Fruit fly (Drosophila melanogaster) S2 (cell line): ENCODE data around the gene CG43350.

Experiments
- CG8478 ChIP-seq: fragments of >200 bp; optimal IDR thresholded peaks from 2 replicates; lab custom pipeline; 2018
- CTCF ChIP-seq, 2 experiments: fragments of >200 bp; optimal IDR thresholded peaks; 2 replicates each; lab custom pipeline; 2018

CG43350 gene

DNA sequence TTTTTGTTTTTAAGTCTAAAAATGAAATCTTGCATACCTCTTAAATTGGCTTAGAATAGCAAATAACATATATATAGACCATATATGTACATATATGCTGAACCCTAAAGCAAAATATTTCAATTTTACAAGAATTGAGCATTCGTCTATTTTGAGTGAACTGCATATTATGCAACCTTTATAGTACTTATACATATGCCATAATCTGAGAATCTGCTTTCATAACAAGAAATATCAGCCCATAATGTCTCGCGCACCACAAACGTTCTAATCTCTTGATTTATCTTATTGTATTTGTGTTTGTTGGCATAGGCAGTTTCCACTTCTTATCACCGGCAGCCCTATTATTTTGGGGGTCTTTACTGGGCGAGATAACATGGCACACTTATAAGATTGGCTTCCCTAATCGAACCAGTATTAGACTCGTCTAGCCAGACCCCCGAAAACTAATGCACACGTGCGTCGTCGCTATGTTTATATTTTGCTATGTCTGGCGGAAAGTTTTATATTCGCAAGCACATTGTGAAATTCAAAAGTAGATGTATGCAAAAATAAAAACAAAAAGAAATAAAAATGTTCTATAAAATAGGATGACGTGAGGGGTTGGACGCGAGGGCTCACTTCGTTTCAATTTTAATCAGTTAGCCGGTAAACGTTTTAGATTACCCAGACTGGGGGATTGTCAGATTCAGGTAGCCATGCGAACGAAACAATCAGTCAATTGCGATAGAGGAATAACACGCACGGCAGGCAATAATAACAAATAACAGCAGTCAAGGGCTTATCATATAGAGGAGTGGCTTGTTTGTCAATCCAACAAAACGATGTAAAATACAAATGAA lies 39.8 kb downstream of the CG43350 start:
- TF ChIP-seq CG8478 (lab: Kevin White, UChicago), result no peak
- no peak for TF ChIP-seq CTCF (optimal IDR thresholded peaks at IDR 0.05; lab: Kevin White, UChicago)

DNA sequence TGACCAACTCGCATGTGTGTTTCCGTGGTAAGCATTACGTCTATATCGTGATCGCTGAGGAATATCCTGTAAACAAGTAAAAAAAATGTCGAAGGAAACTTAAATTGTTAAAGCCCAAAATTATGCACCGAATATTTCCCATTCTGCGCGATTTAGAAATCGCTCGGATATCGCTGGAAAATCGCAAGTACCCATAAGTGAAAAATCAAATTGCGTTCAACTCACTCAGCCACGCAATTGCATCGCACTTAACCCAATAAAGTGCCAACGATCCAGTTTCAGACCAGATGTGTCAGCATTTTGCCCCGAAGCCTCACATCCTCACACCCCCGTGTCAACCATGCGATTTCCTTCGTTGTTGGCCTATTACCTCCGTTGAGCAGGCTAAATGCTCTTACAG lies 47.0 kb downstream of the CG43350 start:
- TF ChIP-seq CG8478 (lab: Kevin White, UChicago) (no peak), CTCF (optimal IDR thresholded peaks at IDR 0.05; lab: Kevin White, UChicago) (no peak)

DNA sequence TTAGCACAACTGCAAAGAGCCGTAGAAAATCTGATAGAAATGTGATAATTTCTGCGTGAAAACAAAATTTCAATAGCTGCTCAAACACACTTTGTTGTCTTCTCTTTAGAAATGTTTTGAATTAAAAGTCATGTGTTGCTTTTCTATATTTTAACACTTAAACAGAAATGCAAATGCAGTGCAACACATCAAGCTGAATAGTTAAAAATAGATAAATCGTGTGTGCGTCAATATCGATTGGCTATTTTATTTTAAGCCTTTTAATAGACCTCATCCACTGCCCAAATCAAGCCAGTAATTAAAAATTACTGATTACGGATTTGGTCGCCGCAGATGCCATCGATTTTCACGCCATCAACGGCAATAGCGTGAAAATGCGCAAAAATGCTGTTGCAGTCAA lies 48.5 kb downstream of the CG43350 start, which contains the start of gene CG4438:
CG4438 (minus strand) TSS at position 101 of the 400 bp plus-strand sequence.
- TF ChIP-seq CTCF (optimal IDR thresholded peaks at IDR 0.05; lab: Kevin White, UChicago) (no peak), CG8478 (lab: Kevin White, UChicago) (no peak)
